Worm (Caenorhabditis elegans): ENCODE data around the gene Y80D4G.2.

Gene Y80D4G.2

DNA sequence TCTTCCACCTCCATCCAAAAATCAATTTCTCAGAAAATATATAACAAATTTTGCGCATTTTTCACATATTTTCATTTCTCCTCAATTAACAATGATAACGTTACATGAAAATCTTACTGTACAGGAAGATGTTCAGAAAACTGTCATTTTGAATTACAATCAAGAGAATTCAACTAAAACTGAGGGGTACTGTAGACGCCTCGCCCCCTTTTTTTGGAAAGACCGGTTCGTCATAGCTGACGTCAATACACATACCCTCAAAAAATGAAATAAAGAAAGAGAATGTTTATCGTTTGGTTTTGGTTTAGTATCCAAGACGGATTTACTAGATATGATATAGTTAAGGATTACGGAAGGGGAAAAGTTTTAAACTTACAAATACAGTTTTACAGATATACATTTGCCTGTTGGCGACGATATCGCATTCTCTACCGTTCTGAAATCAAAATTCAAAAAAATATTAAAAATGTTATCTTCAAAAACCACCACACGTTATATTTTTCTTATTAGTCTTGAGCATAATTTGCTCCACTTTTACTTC is 36.4 kb downstream of the Y80D4G.2 start:
- TF ChIP-seq W03F9.2 (tag; optimal IDR thresholded peaks at IDR 0.05) (no peak), dao-5 (tag; optimal IDR thresholded peaks at IDR 0.05) (no peak), him-1 (tag; optimal IDR thresholded peaks at IDR 0.05) (no peak)

DNA sequence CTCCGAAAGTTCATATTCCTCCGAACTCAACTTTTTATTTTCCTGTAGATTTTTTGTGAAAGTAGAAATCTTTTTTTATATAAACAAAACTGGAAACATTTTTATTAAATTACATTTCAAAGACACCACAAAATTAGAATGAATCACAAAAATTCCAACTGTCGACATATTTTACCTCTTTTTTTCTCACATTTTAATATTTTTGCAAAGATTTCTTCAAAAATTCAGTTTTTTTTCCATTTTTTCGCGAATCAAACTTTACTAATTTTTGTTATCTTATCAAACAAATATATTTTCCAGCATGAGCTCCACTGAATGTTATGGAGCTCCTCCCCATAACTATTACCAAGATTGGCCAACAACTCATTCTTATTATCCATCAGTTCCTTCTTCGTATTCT is 39.0 kb downstream of the Y80D4G.2 start, which contains the start of gene ceh-13:
ceh-13 (plus strand) TSS at position 301 of the 400 bp plus-strand sequence.
- TF ChIP-seq him-1 (tag; optimal IDR thresholded peaks at IDR 0.05) (no peak), dao-5 (tag; optimal IDR thresholded peaks at IDR 0.05) (no peak), W03F9.2 (tag; optimal IDR thresholded peaks at IDR 0.05) (no peak)

DNA sequence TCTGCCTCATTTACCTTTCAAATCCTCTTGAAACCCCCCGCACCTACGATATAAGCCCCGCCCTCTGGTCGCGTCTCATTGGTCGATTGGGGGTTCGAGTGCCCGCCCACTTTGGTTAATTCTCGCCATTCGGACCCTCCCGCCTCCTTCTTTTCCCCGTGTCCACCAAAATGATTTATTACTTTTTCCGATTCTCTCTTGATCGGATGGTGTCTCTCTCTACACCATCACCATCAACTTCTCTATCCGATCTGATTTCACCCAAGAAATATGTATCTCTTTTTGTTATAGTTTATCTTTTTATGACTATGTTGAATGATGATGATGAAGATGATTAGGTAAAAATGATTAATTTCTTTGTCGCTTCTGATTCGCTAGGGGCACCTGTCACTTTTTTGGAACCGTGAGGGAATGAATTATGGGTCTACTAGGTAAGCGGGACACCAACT is 39.7 kb downstream of the Y80D4G.2 start:
- TF ChIP-seq dao-5 (tag; optimal IDR thresholded peaks at IDR 0.05) (no peak), W03F9.2 (tag; optimal IDR thresholded peaks at IDR 0.05) (no peak), him-1 (tag; optimal IDR thresholded peaks at IDR 0.05) (no peak)

DNA sequence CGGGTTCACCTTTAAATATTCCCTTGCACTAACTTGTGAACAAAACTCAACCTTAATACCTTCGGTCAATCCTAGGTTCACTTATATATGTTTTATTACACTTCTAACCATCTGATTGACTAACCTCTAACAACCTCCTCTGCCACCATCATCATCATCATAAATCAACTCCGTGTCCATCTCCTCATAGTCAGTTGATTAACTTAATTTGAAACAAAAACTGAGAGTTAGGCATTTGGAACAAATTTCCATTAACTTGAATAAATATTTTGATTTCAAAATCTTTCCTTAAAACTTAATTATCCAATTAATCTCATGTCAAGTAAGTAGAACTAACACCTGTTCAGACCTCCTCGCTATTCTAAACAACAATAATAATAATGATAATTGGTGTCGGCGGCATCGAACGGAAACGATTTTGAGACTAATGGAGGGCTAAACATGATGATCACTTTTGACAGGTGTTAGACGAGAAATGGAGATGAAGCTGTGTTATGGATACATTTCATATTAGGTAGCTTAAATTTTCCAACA is 40.6 kb downstream of the Y80D4G.2 start:
- no peak for TF ChIP-seq him-1 (tag; optimal IDR thresholded peaks at IDR 0.05)
- TF ChIP-seq dao-5 (tag; optimal IDR thresholded peaks at IDR 0.05) = no peak
- no peak for TF ChIP-seq W03F9.2 (tag; optimal IDR thresholded peaks at IDR 0.05)

DNA sequence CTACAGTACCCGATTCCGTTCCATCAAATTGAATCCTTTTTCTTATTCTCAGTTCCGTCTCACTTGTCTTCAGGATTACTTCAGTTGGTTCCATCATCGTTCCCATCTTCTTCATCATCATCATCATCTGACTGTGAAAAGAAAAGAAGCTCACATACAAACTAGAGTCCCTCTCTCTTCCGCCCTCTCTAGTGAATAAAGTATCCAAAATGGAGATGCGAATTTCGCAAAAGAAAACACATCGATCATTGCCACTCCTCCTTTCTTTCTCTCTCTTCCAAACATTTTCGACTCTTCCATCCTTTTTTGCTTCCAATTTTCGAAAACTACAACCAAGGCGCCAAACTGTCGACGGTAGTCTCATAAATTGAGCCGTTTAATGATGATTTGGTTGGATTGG is 41.5 kb downstream of the Y80D4G.2 start:
- TF ChIP-seq him-1 (tag; optimal IDR thresholded peaks at IDR 0.05) = no peak
- TF ChIP-seq dao-5 (tag; optimal IDR thresholded peaks at IDR 0.05) = no peak
- no peak for TF ChIP-seq W03F9.2 (tag; optimal IDR thresholded peaks at IDR 0.05)

DNA sequence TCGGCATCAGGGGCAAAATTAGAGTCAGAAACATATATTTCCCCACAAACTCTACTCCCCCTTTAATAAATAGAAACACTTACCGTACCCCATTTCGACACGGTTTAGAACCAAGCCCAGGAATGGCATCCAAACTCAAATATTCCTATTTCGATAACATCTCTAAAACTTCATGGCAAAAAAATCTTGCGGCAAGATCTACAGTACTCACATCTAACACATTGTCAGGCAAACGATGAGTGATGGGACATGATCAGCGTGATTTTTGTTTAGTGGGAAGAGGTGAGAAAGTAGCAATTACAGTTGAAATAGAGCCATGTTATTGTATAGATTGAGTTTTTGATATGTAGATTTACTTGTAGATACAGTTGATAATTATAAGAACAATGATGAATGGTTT is 43.4 kb downstream of the Y80D4G.2 start:
- TF ChIP-seq W03F9.2 (tag; optimal IDR thresholded peaks at IDR 0.05) = no peak
- no peak for TF ChIP-seq dao-5 (tag; optimal IDR thresholded peaks at IDR 0.05)
- no peak for TF ChIP-seq him-1 (tag; optimal IDR thresholded peaks at IDR 0.05)

DNA sequence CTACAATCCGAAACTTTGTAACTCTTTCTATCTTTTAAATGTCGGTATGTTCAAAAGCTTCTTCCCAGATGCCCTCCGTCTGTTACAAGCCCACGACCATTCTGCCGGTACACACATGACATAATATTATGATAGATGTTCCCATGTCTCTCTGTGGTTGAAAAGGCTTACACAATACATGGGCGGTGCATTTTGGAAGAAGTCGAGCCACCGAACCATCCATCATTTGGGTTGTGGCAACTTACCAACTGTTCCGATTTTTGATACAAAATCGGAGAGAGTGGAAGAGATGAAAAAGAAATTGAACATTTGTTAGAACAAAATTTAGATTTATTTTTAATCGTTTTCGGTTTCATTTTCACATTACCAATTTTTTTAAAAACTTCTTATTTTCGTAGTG is 45.4 kb downstream of the Y80D4G.2 start:
- TF ChIP-seq him-1 (tag; optimal IDR thresholded peaks at IDR 0.05) = no peak
- TF ChIP-seq W03F9.2 (tag; optimal IDR thresholded peaks at IDR 0.05) = no peak
- no peak for TF ChIP-seq dao-5 (tag; optimal IDR thresholded peaks at IDR 0.05)

DNA sequence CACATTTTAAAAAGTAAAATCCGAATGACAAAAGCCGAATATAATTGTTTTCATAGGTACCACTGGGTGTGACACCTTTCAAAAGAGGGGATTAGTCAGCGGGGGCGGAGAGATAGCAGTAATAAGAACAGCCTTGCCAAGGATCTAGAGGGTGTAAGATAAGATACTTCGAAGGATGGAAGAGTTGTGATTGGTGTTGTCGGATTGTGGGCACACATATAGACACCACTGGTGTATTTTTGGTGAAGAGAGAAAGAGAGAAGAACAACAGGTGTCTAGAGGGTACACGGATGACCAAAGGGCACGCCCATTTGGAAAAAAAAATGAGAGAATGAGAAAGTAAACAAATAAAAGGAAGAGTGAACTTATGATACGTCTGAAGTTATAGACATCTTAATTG is 49.2 kb downstream of the Y80D4G.2 start:
- TF ChIP-seq W03F9.2 (tag; optimal IDR thresholded peaks at IDR 0.05) (no peak), dao-5 (tag; optimal IDR thresholded peaks at IDR 0.05) (no peak), him-1 (tag; optimal IDR thresholded peaks at IDR 0.05) (no peak)

DNA sequence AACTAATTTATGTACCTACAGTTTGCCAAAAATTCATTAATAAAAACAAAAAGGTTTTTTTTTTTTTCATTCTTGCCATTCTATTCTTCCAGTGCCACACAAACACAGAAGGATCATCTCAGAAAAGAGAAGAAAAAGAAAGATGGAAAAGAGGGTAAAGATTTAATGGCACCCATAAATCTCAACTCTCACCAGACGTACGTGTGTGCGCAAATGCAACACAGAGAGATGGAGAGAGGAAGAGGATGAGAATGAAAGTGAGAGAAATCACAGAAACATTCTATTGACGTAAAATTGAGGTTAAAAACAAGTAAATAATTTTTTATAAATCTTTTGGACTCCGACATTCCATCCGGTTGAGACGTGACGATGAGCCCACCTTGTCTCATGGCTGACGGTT is 50.2 kb downstream of the Y80D4G.2 start:
- TF ChIP-seq W03F9.2 (tag; optimal IDR thresholded peaks at IDR 0.05) (no peak), dao-5 (tag; optimal IDR thresholded peaks at IDR 0.05) (no peak), him-1 (tag; optimal IDR thresholded peaks at IDR 0.05) (no peak)
